Worm (Caenorhabditis elegans): ENCODE results near the gene elc-2.

The elc-2 gene

ce11 chrX:1816106-1816505 lies 38.2 kb upstream of the elc-2 start, which contains the start of gene C14E2.7:
Gene C14E2.7, plus strand, starts transcription at chrX:1816406.
- no peak for TF ChIP-seq fkh-4 (tag; optimal IDR thresholded peaks at IDR 0.05; ENCODE audit: borderline replicate concordance)
- no peak for TF ChIP-seq nhr-84 (tag; optimal IDR thresholded peaks at IDR 0.05)
- TF ChIP-seq lin-14 (GFP tag; optimal IDR thresholded peaks at IDR 0.05), result no peak
- TF ChIP-seq tbx-2 (tag; optimal IDR thresholded peaks at IDR 0.05), result no peak
- no peak for TF ChIP-seq dsc-1 (tag; optimal IDR thresholded peaks at IDR 0.05)
- no peak for TF ChIP-seq swsn-7 (tag; optimal IDR thresholded peaks at IDR 0.05)

- TF ChIP-seq nhr-77 (tag; optimal IDR thresholded peaks at IDR 0.05) (no peak), aha-1 (tag; optimal IDR thresholded peaks at IDR 0.05) (no peak), lin-39 (tag; optimal IDR thresholded peaks at IDR 0.05) (no peak), lir-3 (tag; optimal IDR thresholded peaks at IDR 0.05; ENCODE audit: poor library complexity) (no peak), aly-2 (tag; optimal IDR thresholded peaks at IDR 0.05) (no peak)
These were observed 33.5 kb upstream of the elc-2 start, which contains the start of gene C14E2.3 for ce11 chrX:1811436-1811835. Gene C14E2.3, minus strand, starts transcription at chrX:1811536.

ce11 chrX:1800980-1801506 lies 23.2 kb upstream of the elc-2 start, which contains the start of gene C14E2.11:
Gene C14E2.11, plus strand, starts transcription at chrX:1801456.
- TF ChIP-seq sptf-1 (tag; optimal IDR thresholded peaks at IDR 0.05) (no peak), F16B12.6 (tag; optimal IDR thresholded peaks at IDR 0.05) (no peak), nhr-20 (tag; optimal IDR thresholded peaks at IDR 0.05) (no peak), blmp-1 (tag; optimal IDR thresholded peaks at IDR 0.05) (no peak), ama-1 (optimal IDR thresholded peaks at IDR 0.05) (no peak), ztf-11 (tag; optimal IDR thresholded peaks at IDR 0.05) (no peak), nhr-84 (tag; optimal IDR thresholded peaks at IDR 0.05) (no peak), grh-1 (GFP tag; IDR thresholded peaks at IDR 0.05) (no peak), fkh-4 (tag; optimal IDR thresholded peaks at IDR 0.05; ENCODE audit: borderline replicate concordance) (no peak), alr-1 (tag; optimal IDR thresholded peaks at IDR 0.05; ENCODE audit: borderline replicate concordance) (no peak), nhr-90 (tag; optimal IDR thresholded peaks at IDR 0.05; ENCODE audit: poor library complexity) (no peak), zip-4 (GFP tag; optimal IDR thresholded peaks at IDR 0.05) (no peak), fkh-8 (tag; optimal IDR thresholded peaks at IDR 0.05) (no peak), elt-3 (tag; optimal IDR thresholded peaks at IDR 0.05) (no peak), C34B4.2 (tag; optimal IDR thresholded peaks at IDR 0.05) (no peak), lir-3 (tag; optimal IDR thresholded peaks at IDR 0.05; ENCODE audit: poor library complexity) (no peak), vab-15 (tag; optimal IDR thresholded peaks at IDR 0.05) (no peak)

ce11 chrX:1798543-1798942 lies 20.7 kb upstream of the elc-2 start:
- no peak for TF ChIP-seq fkh-10 (GFP tag; optimal IDR thresholded peaks at IDR 0.05)
- no peak for TF ChIP-seq efl-1 (optimal IDR thresholded peaks at IDR 0.05)
- TF ChIP-seq efl-1 (GFP tag; optimal IDR thresholded peaks at IDR 0.05 in 1 of 2), result peak in 1 of 2 experiments; percentile 17
- TF ChIP-seq hlh-4 (tag; optimal IDR thresholded peaks at IDR 0.05), result no peak
- no peak for TF ChIP-seq swsn-7 (tag; optimal IDR thresholded peaks at IDR 0.05)
- no peak for TF ChIP-seq mef-2 (tag; optimal IDR thresholded peaks at IDR 0.05)

- TF ChIP-seq xbp-1 (tag; optimal IDR thresholded peaks at IDR 0.05) (no peak), nhr-19 (GFP tag; conservative IDR thresholded peaks at IDR 0.05) (peak; percentile 10; the same call in 1 of the 2 replicates), efl-1 (optimal IDR thresholded peaks at IDR 0.05) (peak in 1 of 2 experiments; percentile 24), efl-1 (GFP tag; optimal IDR thresholded peaks at IDR 0.05 in 1 of 2) (no peak)
These were observed 18.2 kb upstream of the elc-2 start for ce11 chrX:1796067-1796466.

- TF ChIP-seq blmp-1 (tag; optimal IDR thresholded peaks at IDR 0.05), result no peak
- no peak for TF ChIP-seq ceh-63 (GFP tag; optimal IDR thresholded peaks at IDR 0.05)
- no peak for TF ChIP-seq unc-86 (tag; optimal IDR thresholded peaks at IDR 0.05)
- TF ChIP-seq F16B12.6 (tag; optimal IDR thresholded peaks at IDR 0.05), result no peak
- TF ChIP-seq nhr-76 (tag; optimal IDR thresholded peaks at IDR 0.05), result no peak
- TF ChIP-seq swsn-7 (tag; optimal IDR thresholded peaks at IDR 0.05), result no peak
- no peak for TF ChIP-seq nhr-85 (tag)
- no peak for TF ChIP-seq pax-3 (tag; optimal IDR thresholded peaks at IDR 0.05)
These were observed 13.2 kb upstream of the elc-2 start for ce11 chrX:1791095-1791494.

Measured in whole organism, L1 larva.